Fruit fly (Drosophila melanogaster) whole organism, adult: ENCODE measurements around the gene TwdlH.

Source experiments
- CG11617 ChIP-seq: fragments of 200-800 bp; sonication (Bioruptor generic); optimal IDR thresholded peaks from 2 replicates; lab custom pipeline; 2017; ENCODE audit warnings: mild to moderate bottlenecking, missing biosample characterization, missing genetic modification reagents, missing genetic modification characterization
- CG14711 ChIP-seq: fragments of 200-800 bp; sonication (Bioruptor generic); optimal IDR thresholded peaks from 2 replicates; lab custom pipeline; 2018; ENCODE audit warnings: missing biosample characterization, mild to moderate bottlenecking, missing genetic modification characterization, moderate library complexity
- CG7101 ChIP-seq: fragments of 200-800 bp; sonication (Bioruptor generic); optimal IDR thresholded peaks from 2 replicates; lab custom pipeline; 2018; ENCODE audit warnings: missing biosample characterization, mild to moderate bottlenecking, missing genetic modification characterization, moderate library complexity
- Hr96 ChIP-seq: fragments of 200-800 bp; sonication (Bioruptor generic); optimal IDR thresholded peaks from 2 replicates; lab custom pipeline; 2016; ENCODE audit warnings: missing biosample characterization, missing genetic modification characterization
- Mnt ChIP-seq: fragments of 200-800 bp; sonication (Bioruptor generic); optimal IDR thresholded peaks from 2 replicates; lab custom pipeline; 2016; ENCODE audit warnings: missing biosample characterization, mild to moderate bottlenecking, missing genetic modification characterization
- bab1 ChIP-seq: fragments of 200-800 bp; sonication (Bioruptor generic); optimal IDR thresholded peaks from 3 replicates; lab custom pipeline; 2019; ENCODE audit warnings: missing biosample characterization, mild to moderate bottlenecking, missing genetic modification characterization, moderate library complexity

DNA sequence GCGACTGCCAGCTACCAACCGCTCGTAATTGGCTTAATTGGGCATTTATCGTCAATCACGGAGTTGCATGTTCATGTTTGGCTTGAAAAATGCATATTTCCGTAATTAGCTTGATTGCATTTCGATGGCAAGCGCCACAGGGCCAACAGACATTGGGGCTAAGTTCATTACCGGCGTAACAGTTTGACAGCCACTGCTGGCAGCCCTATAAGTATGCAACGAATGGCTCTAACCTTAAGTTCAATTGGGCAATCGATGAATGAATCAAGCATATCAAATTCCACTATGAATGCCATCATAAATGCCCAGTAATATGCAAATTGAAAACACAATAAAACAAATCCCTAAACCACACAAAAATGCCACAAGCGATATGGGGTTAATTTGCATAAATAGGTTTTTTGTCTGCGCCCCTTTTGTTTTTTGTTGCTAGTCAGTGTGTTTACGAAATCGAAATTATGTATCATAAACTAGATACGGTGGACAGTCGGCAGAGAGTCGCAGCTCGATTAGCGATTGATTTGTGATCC is 21.9 kb downstream of the TwdlH start:
- TF ChIP-seq Mnt (GFP tag; lab: Kevin White, UChicago): no peak
- no peak for TF ChIP-seq bab1 (GFP tag; lab: Kevin White, UChicago)
- TF ChIP-seq CG14711 (tag; lab: Kevin White, UChicago): no peak
- no peak for TF ChIP-seq Hr96
- TF ChIP-seq CG11617 (GFP tag; lab: Kevin White, UChicago): no peak
- no peak for TF ChIP-seq CG7101 (tag; lab: Kevin White, UChicago)
